Fruit fly (Drosophila melanogaster): Measurements from ENCODE around the gene CG32104.

Gene CG32104

dm6 chr3L:12408513-12409320 is 9.6 kb upstream of the CG32104 start (continued):
- peak; percentile 8 for TF ChIP-seq tap (tag; optimal IDR thresholded peaks at IDR 0.05)
- no peak for TF ChIP-seq BEAF-32 (GFP tag; optimal IDR thresholded peaks at IDR 0.05)
- TF ChIP-seq lab (GFP tag; optimal IDR thresholded peaks at IDR 0.05), result peak; percentile 77
- TF ChIP-seq HLH4C (GFP tag; IDR thresholded peaks at IDR 0.05; ENCODE audit: partially characterized antibody), result peak; percentile 40; the same call in 1 of the 3 replicates
- TF ChIP-seq CG1024 (GFP tag; IDR thresholded peaks at IDR 0.05), result no peak
- TF ChIP-seq Deaf1 (tag; optimal IDR thresholded peaks at IDR 0.05), result peak; percentile 100
- TF ChIP-seq cato (GFP tag; optimal IDR thresholded peaks at IDR 0.05; ENCODE audit: borderline replicate concordance), result no peak
- TF ChIP-seq Stat92E (GFP tag; optimal IDR thresholded peaks at IDR 0.05), result no peak
- no peak for TF ChIP-seq Xbp1 (GFP tag; optimal IDR thresholded peaks at IDR 0.05)
- TF ChIP-seq CG14014 (GFP tag; IDR thresholded peaks at IDR 0.05), result peak; percentile 48
- 0 out of 2 replicates have a peak, but pooled peaks have one; percentile 15 for TF ChIP-seq CG3847 (GFP tag; IDR thresholded peaks at IDR 0.05)
- TF ChIP-seq dm (GFP tag; optimal IDR thresholded peaks at IDR 0.05), result no peak
- peak; percentile 95 for TF ChIP-seq ttk (GFP tag; IDR thresholded peaks at IDR 0.05)
- peak; percentile 34; the same call in 1 of the 2 replicates for TF ChIP-seq CG5953 (GFP tag; IDR thresholded peaks at IDR 0.05)
- TF ChIP-seq Aef1 (GFP tag; IDR thresholded peaks at IDR 0.05), result no peak; the same call in 2 of the 3 replicates
- TF ChIP-seq CG16813 (GFP tag; IDR thresholded peaks at IDR 0.05; ENCODE audit: partially characterized antibody), result no peak
- no peak for TF ChIP-seq shn (GFP tag; optimal IDR thresholded peaks at IDR 0.05)
- no peak for TF ChIP-seq ewg (GFP tag; optimal IDR thresholded peaks at IDR 0.05)
- peak; percentile 35 for TF ChIP-seq HHEX (GFP tag; optimal IDR thresholded peaks at IDR 0.05)
- TF ChIP-seq CG11456 (GFP tag; IDR thresholded peaks at IDR 0.05), result peak; percentile 66
- no peak for TF ChIP-seq ab (GFP tag; optimal IDR thresholded peaks at IDR 0.05)
- TF ChIP-seq mirr (GFP tag; optimal IDR thresholded peaks at IDR 0.05), result peak; percentile 91
- TF ChIP-seq sug (tag; optimal IDR thresholded peaks at IDR 0.05), result peak; percentile 84
- peak; percentile 32 for TF ChIP-seq kay (GFP tag; optimal IDR thresholded peaks at IDR 0.05)
- TF ChIP-seq CG15269 (tag; optimal IDR thresholded peaks at IDR 0.05), result peak; percentile 44
- TF ChIP-seq CG4328 (GFP tag; optimal IDR thresholded peaks at IDR 0.05), result peak; percentile 38
- TF ChIP-seq Six4 (GFP tag; optimal IDR thresholded peaks at IDR 0.05), result no peak
- TF ChIP-seq Lhr (GFP tag; optimal IDR thresholded peaks at IDR 0.05), result no peak
- peak; percentile 8 for TF ChIP-seq CG6765 (GFP tag; optimal IDR thresholded peaks at IDR 0.05)
- TF ChIP-seq chinmo (GFP tag; IDR thresholded peaks at IDR 0.05; ENCODE audit: partially characterized antibody), result peak; percentile 96; the same call in 3 of the 4 replicates
- TF ChIP-seq CG31388 (GFP tag; optimal IDR thresholded peaks at IDR 0.05), result no peak
- no peak for TF ChIP-seq prd (optimal IDR thresholded peaks at IDR 0.05)
- peak; percentile 26; the same call in 2 of the 3 replicates for TF ChIP-seq prd (GFP tag; IDR thresholded peaks at IDR 0.05)
- no peak for TF ChIP-seq Dip2 (GFP tag; IDR thresholded peaks at IDR 0.05)
- peak; percentile 32 for TF ChIP-seq mam (GFP tag; optimal IDR thresholded peaks at IDR 0.05)
- TF ChIP-seq CG6813 (GFP tag; optimal IDR thresholded peaks at IDR 0.05), result peak; percentile 15
- no peak for TF ChIP-seq CG4707 (GFP tag; optimal IDR thresholded peaks at IDR 0.05)
- TF ChIP-seq CG8478 (optimal IDR thresholded peaks at IDR 0.05), result no peak
- TF ChIP-seq Rfx (GFP tag; IDR thresholded peaks at IDR 0.05), result peak; percentile 43; the same call in 1 of the 2 replicates
- TF ChIP-seq nom (GFP tag; optimal IDR thresholded peaks at IDR 0.05), result peak; percentile 100
- TF ChIP-seq Fer3 (tag; optimal IDR thresholded peaks at IDR 0.05), result peak; percentile 23
- peak; percentile 42 for TF ChIP-seq Hmx (GFP tag; optimal IDR thresholded peaks at IDR 0.05)
- TF ChIP-seq bbx (GFP tag; IDR thresholded peaks at IDR 0.05; ENCODE audit: partially characterized antibody), result peak; percentile 66; the same call in 1 of the 2 replicates
- TF ChIP-seq z (GFP tag; IDR thresholded peaks at IDR 0.05), result peak; percentile 50; the same call in 1 of the 3 replicates
- peak; percentile 57 for TF ChIP-seq B-H2 (GFP tag; optimal IDR thresholded peaks at IDR 0.05)
- no peak for TF ChIP-seq CG10267 (tag; optimal IDR thresholded peaks at IDR 0.05)
- no peak for TF ChIP-seq Sox102F (GFP tag; optimal IDR thresholded peaks at IDR 0.05)
- TF ChIP-seq CG17186 (GFP tag; optimal IDR thresholded peaks at IDR 0.05), result no peak
